Worm (Caenorhabditis elegans) whole organism, early embryonic: ENCODE data around the gene sre-4.

Source experiments
- B0310.2 ChIP-seq: sonication (generic microtip); optimal IDR thresholded peaks from 2 replicates; lab custom pipeline; 2016; ENCODE audit warnings: mild to moderate bottlenecking, missing genetic modification characterization, missing compliant biosample characterization
- F13C5.2 ChIP-seq: sonication (generic microtip); optimal IDR thresholded peaks from 2 replicates; lab custom pipeline; 2017; ENCODE audit warnings: mild to moderate bottlenecking, missing genetic modification characterization, inconsistent platforms, missing compliant biosample characterization
- aly-1 ChIP-seq: sonication (generic microtip); optimal IDR thresholded peaks from 2 replicates; lab custom pipeline; 2016; ENCODE audit warnings: missing genetic modification characterization, missing compliant biosample characterization
- ama-1 ChIP-seq: fragments of 150-350 bp; optimal IDR thresholded peaks from 2 replicates; lab custom pipeline; 2014
- ceh-13 ChIP-seq: fragments of 200-800 bp; sonication (Bioruptor generic); optimal IDR thresholded peaks from 2 replicates; lab custom pipeline; 2018; ENCODE audit warnings: mild to moderate bottlenecking, missing genetic modification characterization, missing compliant biosample characterization
- ceh-36 ChIP-seq: sonication (generic microtip); optimal IDR thresholded peaks from 2 replicates; lab custom pipeline; 2016; ENCODE audit warnings: missing genetic modification characterization, inconsistent platforms, missing compliant biosample characterization
- ets-7 ChIP-seq: sonication (generic microtip); optimal IDR thresholded peaks from 2 replicates; lab custom pipeline; 2016; ENCODE audit warnings: missing genotype, missing genetic modification characterization, missing compliant biosample characterization
- flt-1 ChIP-seq: fragments of 200-800 bp; sonication (Bioruptor generic); IDR thresholded peaks from 2 replicates; pipeline ENCODE4 v1.3.6; 2022; ENCODE audit warnings: missing genetic modification characterization, missing compliant biosample characterization
- hmbx-1 ChIP-seq: sonication (generic microtip); optimal IDR thresholded peaks from 2 replicates; lab custom pipeline; 2016; ENCODE audit warnings: mild to moderate bottlenecking, missing genetic modification characterization, missing compliant biosample characterization
- hmg-4 ChIP-seq: fragments of 200-800 bp; sonication (Bioruptor generic); optimal IDR thresholded peaks from 2 replicates; lab custom pipeline; 2018; ENCODE audit warnings: mild to moderate bottlenecking, missing genetic modification characterization, missing compliant biosample characterization
- hnd-1 ChIP-seq: sonication (generic microtip); optimal IDR thresholded peaks from 2 replicates; lab custom pipeline; 2016; ENCODE audit warnings: missing genetic modification characterization, missing compliant biosample characterization
- pes-1 ChIP-seq: fragments of 200-800 bp; sonication (Bioruptor generic); IDR thresholded peaks from 2 replicates; pipeline ENCODE4 v1.3.6; 2022; ENCODE audit warnings: missing genetic modification reagents, missing genetic modification characterization, missing compliant biosample characterization
- scrt-1 ChIP-seq: fragments of 200-800 bp; sonication (Bioruptor generic); IDR thresholded peaks from 2 replicates; pipeline ENCODE4 v1.3.6; 2022; ENCODE audit warnings: missing genetic modification characterization, missing compliant biosample characterization
- sea-1 ChIP-seq: fragments of 200-800 bp; sonication (Bioruptor generic); conservative IDR thresholded peaks from 2 replicates; pipeline ENCODE4 v1.3.6; 2022; ENCODE audit warnings: missing genetic modification characterization, missing compliant biosample characterization
- tbx-11 ChIP-seq: fragments of 200-800 bp; sonication (Bioruptor generic); IDR thresholded peaks from 2 replicates; pipeline ENCODE4 v1.3.6; 2022; ENCODE audit warnings: missing genetic modification characterization, missing compliant biosample characterization
- tbx-37 ChIP-seq: fragments of 200-800 bp; sonication (Bioruptor generic); conservative IDR thresholded peaks from 2 replicates; pipeline ENCODE4 v1.3.6; 2022; ENCODE audit warnings: missing genetic modification reagents, missing genetic modification characterization, missing compliant biosample characterization
- tra-4 ChIP-seq: sonication (generic microtip); optimal IDR thresholded peaks from 2 replicates; lab custom pipeline; 2017; ENCODE audit warnings: missing genetic modification characterization, missing compliant biosample characterization

The sre-4 gene

ce11 chrIV:9784689-9785088, at the start of gene sre-4:
sre-4 (minus strand) TSS chrIV:9784789.
- no peak for TF ChIP-seq hnd-1 (tag; lab: Kevin White, UChicago)
- TF ChIP-seq aly-1 (tag; lab: Kevin White, UChicago), result no peak
- TF ChIP-seq sea-1, result no peak
- TF ChIP-seq ceh-13 (GFP tag; lab: Kevin White, UChicago), result no peak
- no peak for TF ChIP-seq tbx-11
- TF ChIP-seq pes-1 (GFP tag; lab: Robert Waterston, UW), result no peak
- TF ChIP-seq hmbx-1 (tag; lab: Kevin White, UChicago), result no peak
- TF ChIP-seq flt-1 (GFP tag; lab: Robert Waterston, UW), result no peak
- no peak for TF ChIP-seq scrt-1 (GFP tag; lab: Robert Waterston, UW)
- no peak for TF ChIP-seq ceh-36 (tag; lab: Kevin White, UChicago)
- TF ChIP-seq ama-1 (lab: Kevin White, UChicago), result no peak
- no peak for TF ChIP-seq hmg-4 (GFP tag; lab: Kevin White, UChicago)
- TF ChIP-seq tra-4 (tag; lab: Kevin White, UChicago), result no peak
- TF ChIP-seq ets-7 (tag; lab: Kevin White, UChicago), result no peak
- TF ChIP-seq B0310.2, result no peak
- TF ChIP-seq tbx-37 (GFP tag; lab: Robert Waterston, UW), result no peak
- no peak for TF ChIP-seq F13C5.2 (tag; lab: Kevin White, UChicago)

ce11 chrIV:9833337-9833736, 48.7 kb upstream of the sre-4 start:
- TF ChIP-seq tra-4 (tag; lab: Kevin White, UChicago) (no peak), ama-1 (lab: Kevin White, UChicago) (no peak), hnd-1 (tag; lab: Kevin White, UChicago) (no peak), tbx-37 (GFP tag; lab: Robert Waterston, UW) (no peak), ceh-36 (tag; lab: Kevin White, UChicago) (no peak), ceh-13 (GFP tag; lab: Kevin White, UChicago) (no peak), ets-7 (tag; lab: Kevin White, UChicago) (no peak), sea-1 (no peak), pes-1 (GFP tag; lab: Robert Waterston, UW) (no peak), hmg-4 (GFP tag; lab: Kevin White, UChicago) (no peak), tbx-11 (no peak)

DNA sequence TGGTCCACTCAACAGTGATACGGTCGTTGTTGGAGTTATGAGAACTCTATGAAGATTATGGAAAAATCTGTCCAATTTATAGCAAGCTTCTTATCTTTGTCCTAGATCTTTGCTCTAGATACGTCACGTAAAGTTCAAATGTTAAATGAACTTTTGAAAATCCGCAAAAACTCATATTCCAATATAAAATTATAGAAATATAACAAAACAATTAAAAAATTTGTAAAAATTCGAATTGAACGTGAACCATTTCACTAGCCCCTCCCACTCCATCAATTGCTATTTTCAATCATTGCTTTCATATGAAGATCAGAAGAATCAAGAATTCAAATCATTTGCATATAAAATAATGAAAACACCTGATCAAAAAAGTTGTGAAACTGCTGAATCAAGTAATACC, 48.0 kb upstream of the sre-4 start, which contains the start of gene kin-21:
TSS of gene kin-21 (plus strand) at position 301 of the 400 bp plus-strand sequence.
- no peak for TF ChIP-seq pes-1 (GFP tag; lab: Robert Waterston, UW)
- no peak for TF ChIP-seq aly-1 (tag; lab: Kevin White, UChicago)
- no peak for TF ChIP-seq tra-4 (tag; lab: Kevin White, UChicago)
- TF ChIP-seq sea-1, result no peak
- TF ChIP-seq ceh-13 (GFP tag; lab: Kevin White, UChicago), result no peak
- TF ChIP-seq hmbx-1 (tag; lab: Kevin White, UChicago), result no peak
- no peak for TF ChIP-seq tbx-11
- no peak for TF ChIP-seq flt-1 (GFP tag; lab: Robert Waterston, UW)
- TF ChIP-seq ama-1 (lab: Kevin White, UChicago), result no peak
- TF ChIP-seq B0310.2, result no peak
- TF ChIP-seq tbx-37 (GFP tag; lab: Robert Waterston, UW), result no peak
- no peak for TF ChIP-seq ceh-36 (tag; lab: Kevin White, UChicago)
- no peak for TF ChIP-seq scrt-1 (GFP tag; lab: Robert Waterston, UW)
- TF ChIP-seq ets-7 (tag; lab: Kevin White, UChicago), result no peak
- no peak for TF ChIP-seq hmg-4 (GFP tag; lab: Kevin White, UChicago)

ce11 chrIV:9825196-9825744, 40.7 kb upstream of the sre-4 start, which contains the start of gene mtr-4:
mtr-4 (plus strand) TSS chrIV:9825694.
- TF ChIP-seq pes-1 (GFP tag; lab: Robert Waterston, UW), result no peak
- no peak for TF ChIP-seq flt-1 (GFP tag; lab: Robert Waterston, UW)
- no peak for TF ChIP-seq hnd-1 (tag; lab: Kevin White, UChicago)
- TF ChIP-seq aly-1 (tag; lab: Kevin White, UChicago), result no peak
- no peak for TF ChIP-seq ets-7 (tag; lab: Kevin White, UChicago)
- no peak for TF ChIP-seq sea-1
- no peak for TF ChIP-seq B0310.2
- no peak for TF ChIP-seq ceh-36 (tag; lab: Kevin White, UChicago)
- no peak for TF ChIP-seq ceh-13 (GFP tag; lab: Kevin White, UChicago)
- no peak for TF ChIP-seq tbx-11
- no peak for TF ChIP-seq scrt-1 (GFP tag; lab: Robert Waterston, UW)
- TF ChIP-seq tra-4 (tag; lab: Kevin White, UChicago), result no peak
- no peak for TF ChIP-seq ama-1 (lab: Kevin White, UChicago)
- no peak for TF ChIP-seq F13C5.2 (tag; lab: Kevin White, UChicago)
- no peak for TF ChIP-seq hmbx-1 (tag; lab: Kevin White, UChicago)
- no peak for TF ChIP-seq hmg-4 (GFP tag; lab: Kevin White, UChicago)
- no peak for TF ChIP-seq tbx-37 (GFP tag; lab: Robert Waterston, UW)

ce11 chrIV:9824480-9824879, 39.9 kb upstream of the sre-4 start, which contains the start of gene catp-6:
catp-6 (minus strand) TSS chrIV:9824580.
- TF ChIP-seq pes-1 (GFP tag; lab: Robert Waterston, UW) (no peak), scrt-1 (GFP tag; lab: Robert Waterston, UW) (no peak), tra-4 (tag; lab: Kevin White, UChicago) (no peak), B0310.2 (no peak), flt-1 (GFP tag; lab: Robert Waterston, UW) (no peak), tbx-11 (no peak), F13C5.2 (tag; lab: Kevin White, UChicago) (no peak), ceh-13 (GFP tag; lab: Kevin White, UChicago) (no peak), aly-1 (tag; lab: Kevin White, UChicago) (no peak), ama-1 (lab: Kevin White, UChicago) (no peak), hmbx-1 (tag; lab: Kevin White, UChicago) (no peak), hnd-1 (tag; lab: Kevin White, UChicago) (no peak)

- TF ChIP-seq ets-7 (tag; lab: Kevin White, UChicago) (no peak), ceh-36 (tag; lab: Kevin White, UChicago) (no peak), ceh-13 (GFP tag; lab: Kevin White, UChicago) (no peak), flt-1 (GFP tag; lab: Robert Waterston, UW) (no peak), scrt-1 (GFP tag; lab: Robert Waterston, UW) (no peak), tra-4 (tag; lab: Kevin White, UChicago) (no peak), F13C5.2 (tag; lab: Kevin White, UChicago) (no peak), tbx-11 (no peak), hnd-1 (tag; lab: Kevin White, UChicago) (no peak), tbx-37 (GFP tag; lab: Robert Waterston, UW) (no peak), sea-1 (no peak)
Observed at ce11 chrIV:9822585-9822984, 38.0 kb upstream of the sre-4 start.
